Fruit fly (Drosophila melanogaster): ENCODE results near the gene smp-30.

Gene smp-30

DNA sequence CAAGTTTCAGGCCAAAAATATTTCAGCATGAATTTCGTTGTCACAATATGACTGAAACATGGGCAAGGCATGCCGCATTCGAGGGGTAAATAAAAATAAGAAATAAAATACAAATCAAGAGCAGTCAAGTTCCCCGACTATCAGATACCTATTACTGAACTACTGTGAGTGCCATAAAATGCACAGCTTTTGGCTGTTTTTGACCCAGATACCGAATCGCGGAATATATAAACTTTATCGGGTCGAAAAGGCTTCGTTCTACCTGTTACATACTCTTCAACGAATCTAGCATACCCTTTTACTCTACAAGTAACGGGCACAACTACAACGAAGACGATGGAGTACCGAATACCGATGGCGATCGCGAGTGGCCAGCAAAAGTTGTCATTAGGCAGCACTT, 44.2 kb downstream of the smp-30 start (continued):
- TF ChIP-seq tx (GFP tag; optimal IDR thresholded peaks at IDR 0.05) = peak; percentile 53
- TF ChIP-seq bab2 (GFP tag; optimal IDR thresholded peaks at IDR 0.05) = peak; percentile 43
- peak; percentile 35 for TF ChIP-seq Hr3 (GFP tag; optimal IDR thresholded peaks at IDR 0.05)
- no peak for TF ChIP-seq CG31388 (GFP tag; optimal IDR thresholded peaks at IDR 0.05)
- TF ChIP-seq CG9727 (GFP tag; optimal IDR thresholded peaks at IDR 0.05) = peak; percentile 33
- peak; percentile 83 for TF ChIP-seq slbo (GFP tag; IDR thresholded peaks at IDR 0.05)
- TF ChIP-seq CG4282 (GFP tag; optimal IDR thresholded peaks at IDR 0.05) = no peak
- TF ChIP-seq lmd (GFP tag; IDR thresholded peaks at IDR 0.05) = peak; percentile 77
- peak; percentile 28 for TF ChIP-seq BtbVII (GFP tag; optimal IDR thresholded peaks at IDR 0.05)
- TF ChIP-seq sisA (GFP tag; IDR thresholded peaks at IDR 0.05) = peak; percentile 72
- TF ChIP-seq ken (GFP tag; IDR thresholded peaks at IDR 0.05) = peak; percentile 64; the same call in 2 of the 3 replicates
- TF ChIP-seq CG10209 (GFP tag; optimal IDR thresholded peaks at IDR 0.05) = peak; percentile 27
- no peak for TF ChIP-seq Vsx1 (GFP tag; optimal IDR thresholded peaks at IDR 0.05)
- no peak for TF ChIP-seq CG33213 (GFP tag; optimal IDR thresholded peaks at IDR 0.05)
- TF ChIP-seq CG18011 (GFP tag; optimal IDR thresholded peaks at IDR 0.05) = no peak
- TF ChIP-seq sug (tag; optimal IDR thresholded peaks at IDR 0.05) = no peak
- no peak for TF ChIP-seq nau (GFP tag; optimal IDR thresholded peaks at IDR 0.05)
- no peak for TF ChIP-seq ftz-f1 (GFP tag; optimal IDR thresholded peaks at IDR 0.05)
- peak; percentile 20 for TF ChIP-seq CG17385 (GFP tag; optimal IDR thresholded peaks at IDR 0.05)
- TF ChIP-seq CG10267 (tag; optimal IDR thresholded peaks at IDR 0.05) = no peak
- peak; percentile 41; the same call in 1 of the 2 replicates for TF ChIP-seq toy (GFP tag; IDR thresholded peaks at IDR 0.05)
- no peak for TF ChIP-seq ATbp (GFP tag; optimal IDR thresholded peaks at IDR 0.05)
- TF ChIP-seq Jarid2 (GFP tag; optimal IDR thresholded peaks at IDR 0.05) = no peak
- TF ChIP-seq CG31365 (tag; optimal IDR thresholded peaks at IDR 0.05) = no peak
- no peak for TF ChIP-seq cad (GFP tag; optimal IDR thresholded peaks at IDR 0.05)
- peak; percentile 52; the same call in 1 of the 2 replicates for TF ChIP-seq ato (GFP tag; IDR thresholded peaks at IDR 0.05; ENCODE audit: partially characterized antibody)
- TF ChIP-seq CG9797 (GFP tag; optimal IDR thresholded peaks at IDR 0.05) = no peak
- TF ChIP-seq CG11723 (GFP tag; optimal IDR thresholded peaks at IDR 0.05) = no peak
- no peak for TF ChIP-seq CG2199 (GFP tag; IDR thresholded peaks at IDR 0.05)
- TF ChIP-seq prd (optimal IDR thresholded peaks at IDR 0.05) = no peak
- peak; percentile 82 for TF ChIP-seq prd (GFP tag; IDR thresholded peaks at IDR 0.05)
- TF ChIP-seq Abd-B (GFP tag; optimal IDR thresholded peaks at IDR 0.05) = peak; percentile 19
- peak; percentile 14 for TF ChIP-seq CG3995 (GFP tag; optimal IDR thresholded peaks at IDR 0.05)
- peak; percentile 15 for TF ChIP-seq CG17568 (GFP tag; optimal IDR thresholded peaks at IDR 0.05)
- TF ChIP-seq CG17829 (tag; optimal IDR thresholded peaks at IDR 0.05) = peak; percentile 2
- no peak for TF ChIP-seq Stat92E (GFP tag; optimal IDR thresholded peaks at IDR 0.05)
- TF ChIP-seq so (GFP tag; IDR thresholded peaks at IDR 0.05) = peak; percentile 63
- TF ChIP-seq lab (GFP tag; optimal IDR thresholded peaks at IDR 0.05) = peak; percentile 64
- no peak for TF ChIP-seq Bdp1 (GFP tag; optimal IDR thresholded peaks at IDR 0.05)
- peak; percentile 22 for TF ChIP-seq CG13775 (GFP tag; optimal IDR thresholded peaks at IDR 0.05)
- TF ChIP-seq Sry-β (GFP tag; optimal IDR thresholded peaks at IDR 0.05) = no peak
- peak; percentile 89 for TF ChIP-seq Rfx (GFP tag; IDR thresholded peaks at IDR 0.05)
- no peak for TF ChIP-seq CG33557 (GFP tag; optimal IDR thresholded peaks at IDR 0.05)
- no peak for TF ChIP-seq Doc3 (GFP tag; IDR thresholded peaks at IDR 0.05; ENCODE audit: partially characterized antibody)
- no peak for TF ChIP-seq trem (tag; optimal IDR thresholded peaks at IDR 0.05)
- TF ChIP-seq CG11560 (tag; IDR thresholded peaks at IDR 0.05) = peak; percentile 49; the same call in 2 of the 3 replicates
- TF ChIP-seq Sry-δ (GFP tag; optimal IDR thresholded peaks at IDR 0.05) = peak; percentile 8
- TF ChIP-seq vfl (GFP tag; optimal IDR thresholded peaks at IDR 0.05) = no peak
- no peak for TF ChIP-seq lbe (GFP tag; optimal IDR thresholded peaks at IDR 0.05)
- no peak for TF ChIP-seq ham (GFP tag; IDR thresholded peaks at IDR 0.05)
- TF ChIP-seq crc (GFP tag; optimal IDR thresholded peaks at IDR 0.05) = peak; percentile 46

Measured in whole organism, embryonic.